Fruit fly (Drosophila melanogaster) Kc167 (cell line): Measurements from ENCODE around the gene Elp1.

ENCODE experiments used
- Sin3A ChIP-seq: fragments of >200 bp; optimal IDR thresholded peaks from 2 replicates; lab custom pipeline; 2018; ENCODE audit warnings: missing external identifiers
- insv ChIP-seq: fragments of >200 bp; optimal IDR thresholded peaks from 3 replicates; lab custom pipeline; 2018; ENCODE audit warnings: missing external identifiers
- psq ChIP-seq: fragments of >200 bp; optimal IDR thresholded peaks from 2 replicates; lab custom pipeline; 2017; ENCODE audit warnings: missing external identifiers

- TF ChIP-seq insv: no peak
- TF ChIP-seq psq: no peak
- TF ChIP-seq Sin3A: no peak
These were observed 23.3 kb downstream of the Elp1 start, which contains the start of gene CG14715 for dm6 chr3R:11673955-11674663.
